Fruit fly (Drosophila melanogaster): ENCODE measurements around the gene thoc7.

- TF ChIP-seq Dfd (GFP tag; optimal IDR thresholded peaks at IDR 0.05) (no peak), Myc (optimal IDR thresholded peaks at IDR 0.05) (no peak), sv (GFP tag; optimal IDR thresholded peaks at IDR 0.05) (no peak), dsf (GFP tag; optimal IDR thresholded peaks at IDR 0.05; ENCODE audit: borderline replicate concordance) (no peak), CG9705 (GFP tag; optimal IDR thresholded peaks at IDR 0.05) (no peak), br (GFP tag; optimal IDR thresholded peaks at IDR 0.05) (no peak), ey (GFP tag; optimal IDR thresholded peaks at IDR 0.05) (no peak)
Measured at dm6 chr3L:211200-211599, 1.3 kb downstream of the thoc7 start, which contains the start of gene Prp4k.

Measured in whole organism, wandering third instar larva.